Fruit fly (Drosophila melanogaster) whole organism, adult: ENCODE data around the gene pdgy.

Source experiments
- CG7101 ChIP-seq: fragments of 200-800 bp; sonication (Bioruptor generic); optimal IDR thresholded peaks from 2 replicates; lab custom pipeline; 2018; ENCODE audit warnings: missing biosample characterization, mild to moderate bottlenecking, missing genetic modification characterization, moderate library complexity
- Clk ChIP-seq: fragments of 200-800 bp; sonication (Bioruptor generic); optimal IDR thresholded peaks from 2 replicates; lab custom pipeline; 2017; ENCODE audit warnings: missing biosample characterization, missing genetic modification characterization
- Mnt ChIP-seq: fragments of 200-800 bp; sonication (Bioruptor generic); optimal IDR thresholded peaks from 2 replicates; lab custom pipeline; 2016; ENCODE audit warnings: missing biosample characterization, mild to moderate bottlenecking, missing genetic modification characterization
- bab1 ChIP-seq: fragments of 200-800 bp; sonication (Bioruptor generic); optimal IDR thresholded peaks from 3 replicates; lab custom pipeline; 2019; ENCODE audit warnings: missing biosample characterization, mild to moderate bottlenecking, missing genetic modification characterization, moderate library complexity
- ovo ChIP-seq: fragments of 200-800 bp; sonication (Bioruptor generic); optimal IDR thresholded peaks from 2 replicates; lab custom pipeline; 2016; ENCODE audit warnings: missing biosample characterization, missing genetic modification characterization
- pad ChIP-seq: fragments of 200-800 bp; sonication (Bioruptor generic); optimal IDR thresholded peaks from 3 replicates; lab custom pipeline; 2017; ENCODE audit warnings: missing biosample characterization, missing genetic modification characterization, mild to moderate bottlenecking, moderate library complexity, missing genetic modification reagents
- tj ChIP-seq: fragments of 200-800 bp; sonication (Bioruptor generic); optimal IDR thresholded peaks from 3 replicates; lab custom pipeline; 2017; ENCODE audit warnings: missing biosample characterization, mild to moderate bottlenecking, missing genetic modification characterization, moderate library complexity
- toe ChIP-seq: fragments of 200-800 bp; sonication (Bioruptor generic); optimal IDR thresholded peaks from 2 replicates; lab custom pipeline; 2016; ENCODE audit warnings: missing biosample characterization, missing genetic modification characterization

DNA sequence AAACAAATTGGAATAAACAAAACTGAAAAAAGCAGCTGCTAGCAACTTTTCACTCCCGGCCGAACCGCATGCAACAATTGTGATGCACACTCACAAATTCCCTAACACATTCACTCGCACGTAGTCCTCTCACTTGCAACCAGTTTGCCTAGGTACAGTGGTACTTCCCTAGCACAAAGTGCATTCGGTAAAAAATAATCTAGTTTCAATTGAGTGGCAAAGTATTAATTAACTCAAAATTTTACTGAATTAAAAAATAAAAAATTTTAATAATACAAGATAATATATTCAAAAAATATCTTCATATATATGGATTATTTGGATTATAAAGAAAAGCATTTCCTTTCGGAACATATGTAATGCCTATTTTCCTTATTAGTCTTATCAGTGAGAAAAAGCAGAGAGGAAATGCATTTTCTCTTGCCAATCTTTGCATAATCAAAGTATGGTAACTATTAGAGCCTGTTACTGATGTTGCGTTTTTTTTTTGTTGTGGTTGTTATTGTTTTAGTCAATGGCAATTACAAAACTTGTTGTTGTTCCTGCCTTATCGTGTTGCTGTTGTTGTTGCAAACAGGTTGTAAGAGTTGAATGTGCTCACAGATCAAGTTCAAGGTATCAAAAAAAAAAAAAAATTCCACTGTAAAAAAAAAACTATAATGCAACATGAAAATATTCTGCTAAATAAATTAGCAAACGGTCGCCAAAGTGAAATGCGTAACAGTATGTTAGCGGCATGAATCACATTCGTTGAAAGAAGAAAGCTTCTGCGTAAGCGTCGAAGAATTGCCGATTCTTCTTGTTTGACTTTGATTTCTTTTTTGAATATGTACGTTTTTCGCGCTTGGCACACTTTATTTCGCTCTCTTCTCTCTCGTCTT lies 30.7 kb downstream of the pdgy start:
- TF ChIP-seq pad: no peak
- TF ChIP-seq tj (GFP tag; lab: Kevin White, UChicago): no peak
- no peak for TF ChIP-seq ovo (GFP tag; lab: Kevin White, UChicago)
- no peak for TF ChIP-seq CG7101 (tag; lab: Kevin White, UChicago)
- no peak for TF ChIP-seq Clk (GFP tag; lab: Kevin White, UChicago)
- TF ChIP-seq toe (GFP tag; lab: Kevin White, UChicago): no peak
- no peak for TF ChIP-seq bab1
- TF ChIP-seq Mnt: no peak
